Worm (Caenorhabditis elegans): Measurements from ENCODE around the gene D1086.2.

Gene D1086.2

ce11 chrV:14069899-14070298, 28.6 kb downstream of the D1086.2 start:
- TF ChIP-seq K02D7.2 (tag; optimal IDR thresholded peaks at IDR 0.05) (no peak), tbx-2 (tag; optimal IDR thresholded peaks at IDR 0.05) (no peak), nhr-11 (tag; optimal IDR thresholded peaks at IDR 0.05) (no peak), pha-2 (tag; optimal IDR thresholded peaks at IDR 0.05) (no peak), zip-5 (tag; optimal IDR thresholded peaks at IDR 0.05) (no peak), unc-55 (GFP tag; optimal IDR thresholded peaks at IDR 0.05) (no peak), ama-1 (optimal IDR thresholded peaks at IDR 0.05) (no peak), sdc-2 (tag; optimal IDR thresholded peaks at IDR 0.05) (no peak), elt-2 (tag; optimal IDR thresholded peaks at IDR 0.05) (no peak), ceh-45 (GFP tag; IDR thresholded peaks at IDR 0.05) (no peak), lim-6 (tag; optimal IDR thresholded peaks at IDR 0.05) (no peak), dmd-4 (tag; optimal IDR thresholded peaks at IDR 0.05; ENCODE audit: borderline replicate concordance) (no peak), ceh-6 (GFP tag; optimal IDR thresholded peaks at IDR 0.05) (no peak), F13H6.1 (tag; optimal IDR thresholded peaks at IDR 0.05) (no peak), pqm-1 (tag; optimal IDR thresholded peaks at IDR 0.05) (no peak), nhr-232 (tag; optimal IDR thresholded peaks at IDR 0.05) (no peak), ceh-34 (tag; optimal IDR thresholded peaks at IDR 0.05) (no peak)

ce11 chrV:14067816-14068296, 30.6 kb downstream of the D1086.2 start, which contains the start of gene D1086.17:
Gene D1086.17, plus strand, starts transcription at chrV:14067866.
- TF ChIP-seq ceh-30 (tag; optimal IDR thresholded peaks at IDR 0.05) (no peak), pros-1 (tag; optimal IDR thresholded peaks at IDR 0.05) (no peak), hlh-15 (tag; optimal IDR thresholded peaks at IDR 0.05) (no peak), sox-2 (GFP tag; IDR thresholded peaks at IDR 0.05) (no peak), nhr-232 (tag; optimal IDR thresholded peaks at IDR 0.05) (no peak), zip-5 (tag; optimal IDR thresholded peaks at IDR 0.05) (no peak), pag-3 (tag; optimal IDR thresholded peaks at IDR 0.05; ENCODE audit: borderline replicate concordance) (no peak), unc-86 (tag; optimal IDR thresholded peaks at IDR 0.05) (no peak), sox-4 (tag; optimal IDR thresholded peaks at IDR 0.05) (no peak), lin-11 (tag; optimal IDR thresholded peaks at IDR 0.05) (no peak), ceh-22 (tag; optimal IDR thresholded peaks at IDR 0.05) (no peak), pax-1 (tag; optimal IDR thresholded peaks at IDR 0.05) (no peak), elt-4 (tag; optimal IDR thresholded peaks at IDR 0.05) (no peak), K09A11.1 (tag; optimal IDR thresholded peaks at IDR 0.05; ENCODE audit: insufficient read depth) (no peak), ceh-48 (tag; optimal IDR thresholded peaks at IDR 0.05) (no peak), ceh-14 (tag; optimal IDR thresholded peaks at IDR 0.05) (no peak)

DNA sequence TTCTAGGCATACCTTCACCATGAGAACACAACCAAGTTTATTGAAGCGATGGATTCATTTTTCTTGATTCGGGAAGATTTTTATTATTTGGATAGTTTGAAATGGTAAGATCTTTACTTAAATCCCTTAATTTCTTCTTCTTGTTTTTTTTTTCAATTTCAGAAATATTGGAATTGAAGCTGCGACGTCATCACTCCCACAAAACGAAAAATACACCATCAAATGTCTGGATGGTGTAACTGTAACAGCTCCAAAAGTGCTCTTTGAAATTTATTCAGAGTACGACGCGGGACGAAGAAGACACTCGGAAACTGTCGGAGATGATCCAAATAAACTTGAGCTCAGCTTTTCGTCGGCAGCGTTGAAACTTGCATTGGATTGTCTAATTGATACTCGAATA, 34.0 kb downstream of the D1086.2 start, which contains the start of gene D1086.21:
Gene D1086.21 (plus strand): TSS at position 301 of the 400 bp plus-strand sequence.
- no peak for TF ChIP-seq K09A11.1 (tag; optimal IDR thresholded peaks at IDR 0.05; ENCODE audit: insufficient read depth)
- no peak for TF ChIP-seq hlh-8 (tag; optimal IDR thresholded peaks at IDR 0.05)
- TF ChIP-seq sdc-2 (tag; optimal IDR thresholded peaks at IDR 0.05), result no peak
- TF ChIP-seq mec-3 (tag; optimal IDR thresholded peaks at IDR 0.05; ENCODE audit: borderline replicate concordance), result no peak
- TF ChIP-seq ceh-45 (GFP tag; IDR thresholded peaks at IDR 0.05), result no peak
- TF ChIP-seq T23F11.4 (GFP tag; optimal IDR thresholded peaks at IDR 0.05), result no peak
- TF ChIP-seq hlh-15 (tag; optimal IDR thresholded peaks at IDR 0.05), result no peak
- no peak for TF ChIP-seq ztf-16 (tag; optimal IDR thresholded peaks at IDR 0.05)
- TF ChIP-seq ceh-48 (tag; optimal IDR thresholded peaks at IDR 0.05), result no peak
- no peak for TF ChIP-seq pha-4 (tag; optimal IDR thresholded peaks at IDR 0.05)
- TF ChIP-seq sox-2 (GFP tag; IDR thresholded peaks at IDR 0.05), result no peak
- TF ChIP-seq ceh-24 (tag; optimal IDR thresholded peaks at IDR 0.05), result no peak
- no peak for TF ChIP-seq tbx-7 (tag; optimal IDR thresholded peaks at IDR 0.05)
- TF ChIP-seq ets-4 (tag; optimal IDR thresholded peaks at IDR 0.05), result no peak
- TF ChIP-seq pag-3 (tag; optimal IDR thresholded peaks at IDR 0.05; ENCODE audit: borderline replicate concordance), result no peak
- TF ChIP-seq eyg-1 (tag; optimal IDR thresholded peaks at IDR 0.05), result no peak
